Fruit fly (Drosophila melanogaster): ENCODE results near the gene E2f1.
A peak's percentile ranks its signal among the peaks of the same experiment; 100 is the strongest.

Gene E2f1

DNA sequence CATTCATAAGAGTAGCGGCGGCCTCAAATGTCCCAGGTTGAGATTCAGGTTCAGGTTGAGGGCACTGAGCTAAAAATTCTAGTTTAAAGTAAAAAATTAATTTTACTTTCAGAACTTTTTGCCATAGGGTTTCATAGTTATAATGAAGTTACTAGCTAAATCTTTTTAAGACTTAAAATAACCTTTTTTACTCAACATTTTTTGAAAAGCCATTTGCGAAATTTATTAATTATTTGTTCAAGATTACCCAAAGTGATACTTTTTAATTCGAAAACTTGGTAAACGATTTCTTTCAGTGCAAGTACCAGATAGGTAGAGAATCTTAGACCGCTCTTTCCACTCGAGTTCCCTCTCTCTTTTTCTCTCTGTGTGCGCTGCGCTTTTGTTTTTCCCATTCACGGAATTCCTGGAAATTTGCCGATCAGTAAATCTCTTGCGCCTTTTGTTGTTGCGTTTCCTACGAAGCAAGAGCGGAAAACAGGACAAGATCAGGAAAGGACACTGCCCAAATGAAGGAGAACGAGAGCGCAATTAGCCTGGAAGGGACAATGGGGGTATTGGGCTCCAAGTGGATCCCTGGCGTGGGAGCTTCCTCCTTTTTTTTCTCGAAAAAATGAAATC lies 19.0 kb downstream of the E2f1 start:
- TF ChIP-seq pan (optimal IDR thresholded peaks at IDR 0.05) (no peak), woc (GFP tag; optimal IDR thresholded peaks at IDR 0.05) (peak; percentile 86), Sp1 (GFP tag; optimal IDR thresholded peaks at IDR 0.05) (peak; percentile 90), CrebA (GFP tag; optimal IDR thresholded peaks at IDR 0.05; ENCODE audit: borderline replicate concordance) (peak; percentile 43), Rel (GFP tag; optimal IDR thresholded peaks at IDR 0.05) (peak; percentile 63), Rel (tag; optimal IDR thresholded peaks at IDR 0.05) (peak; percentile 53), Myc (optimal IDR thresholded peaks at IDR 0.05) (no peak), br (GFP tag; optimal IDR thresholded peaks at IDR 0.05) (peak; percentile 84), rgr (GFP tag; optimal IDR thresholded peaks at IDR 0.05) (peak; percentile 85), CG32264 (GFP tag; optimal IDR thresholded peaks at IDR 0.05) (peak; percentile 54), dl (GFP tag; optimal IDR thresholded peaks at IDR 0.05; ENCODE audit: insufficient read depth in 1 of 2, partially characterized antibody in 2 of 2) (no peak), foxo (GFP tag; optimal IDR thresholded peaks at IDR 0.05) (peak; percentile 4 to 89), fru (GFP tag; optimal IDR thresholded peaks at IDR 0.05) (peak; percentile 93), Hr83 (GFP tag; optimal IDR thresholded peaks at IDR 0.05; ENCODE audit: poor library complexity, severe bottlenecking) (no peak), HLH106 (tag; optimal IDR thresholded peaks at IDR 0.05) (peak; percentile 90), Mio (GFP tag; optimal IDR thresholded peaks at IDR 0.05) (no peak), sage (GFP tag; optimal IDR thresholded peaks at IDR 0.05) (peak; percentile 34), Dfd (GFP tag; optimal IDR thresholded peaks at IDR 0.05) (no peak), Hr78 (GFP tag; optimal IDR thresholded peaks at IDR 0.05) (no peak), dsf (GFP tag; optimal IDR thresholded peaks at IDR 0.05; ENCODE audit: borderline replicate concordance) (no peak), Abd-B (GFP tag; optimal IDR thresholded peaks at IDR 0.05) (no peak), usp (GFP tag; optimal IDR thresholded peaks at IDR 0.05) (no peak), tai (GFP tag; optimal IDR thresholded peaks at IDR 0.05) (peak; percentile 63), psq (GFP tag; optimal IDR thresholded peaks at IDR 0.05) (peak; percentile 76), OdsH (GFP tag; optimal IDR thresholded peaks at IDR 0.05) (peak; percentile 85), Jra (GFP tag; optimal IDR thresholded peaks at IDR 0.05) (peak; percentile 55), Dif (GFP tag; optimal IDR thresholded peaks at IDR 0.05; ENCODE audit: partially characterized antibody) (no peak), lola (GFP tag; optimal IDR thresholded peaks at IDR 0.05) (no peak), h (GFP tag; optimal IDR thresholded peaks at IDR 0.05) (peak; percentile 91), brk (GFP tag; optimal IDR thresholded peaks at IDR 0.05) (peak; percentile 42), Vsx2 (GFP tag; optimal IDR thresholded peaks at IDR 0.05; ENCODE audit: partially characterized antibody) (no peak), sv (GFP tag; optimal IDR thresholded peaks at IDR 0.05) (peak; percentile 41), CG9705 (GFP tag; optimal IDR thresholded peaks at IDR 0.05) (peak; percentile 74), ey (GFP tag; optimal IDR thresholded peaks at IDR 0.05) (peak; percentile 89), dmrt93B (GFP tag; optimal IDR thresholded peaks at IDR 0.05) (peak; percentile 65), jim (GFP tag; optimal IDR thresholded peaks at IDR 0.05) (no peak), N (GFP tag; optimal IDR thresholded peaks at IDR 0.05) (no peak), Hnf4 (GFP tag; optimal IDR thresholded peaks at IDR 0.05) (peak; percentile 79), GATAd (GFP tag; optimal IDR thresholded peaks at IDR 0.05) (no peak)

DNA sequence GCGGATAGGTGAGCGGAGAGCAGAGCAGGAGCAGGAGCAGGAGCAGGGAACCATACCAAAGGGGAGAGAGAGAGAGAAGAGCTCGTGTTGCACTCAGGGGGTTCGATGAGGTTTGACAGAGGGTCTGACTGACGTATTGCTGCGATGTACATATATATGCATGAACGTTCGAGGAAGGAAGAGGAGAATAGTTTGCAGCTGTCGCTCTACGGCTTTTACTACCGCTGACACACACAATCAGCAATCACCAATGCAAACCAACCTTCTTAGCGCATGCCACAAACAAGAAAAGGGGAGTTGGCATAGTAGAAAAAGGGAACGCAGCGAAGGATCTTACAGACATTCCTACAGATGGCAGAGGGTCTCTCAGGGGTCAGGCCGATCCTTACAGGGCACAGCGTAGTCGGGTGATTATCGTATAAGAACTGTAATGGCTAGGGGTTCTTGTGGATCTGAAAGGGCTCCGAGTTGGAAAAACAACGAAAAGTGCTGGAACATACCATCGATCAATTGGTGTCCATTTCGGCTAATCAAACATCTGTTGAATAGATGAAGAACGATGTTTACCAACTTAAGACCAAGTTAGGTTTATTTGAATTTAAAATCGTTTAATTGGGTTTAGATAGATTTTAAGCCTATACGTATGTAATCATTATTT lies 20.2 kb downstream of the E2f1 start:
- no peak for TF ChIP-seq Rel (GFP tag; optimal IDR thresholded peaks at IDR 0.05)
- TF ChIP-seq Rel (tag; optimal IDR thresholded peaks at IDR 0.05), result no peak
- TF ChIP-seq OdsH (GFP tag; optimal IDR thresholded peaks at IDR 0.05), result no peak
- TF ChIP-seq Hnf4 (GFP tag; optimal IDR thresholded peaks at IDR 0.05), result no peak
- TF ChIP-seq Hr83 (GFP tag; optimal IDR thresholded peaks at IDR 0.05; ENCODE audit: poor library complexity, severe bottlenecking), result no peak

Data from whole organism, wandering third instar larva.